Worm (Caenorhabditis elegans) whole organism, L3 larva: Measurements from ENCODE around the gene Y58A7A.3.

Experiments used
- lin-39 ChIP-seq: fragments of 150-350 bp; optimal IDR thresholded peaks from 2 replicates; lab custom pipeline; 2018; ENCODE audit warnings: missing biosample characterization, missing genetic modification reagents, missing genetic modification characterization
- unc-39 ChIP-seq: sonication (generic microtip); optimal IDR thresholded peaks from 4 replicates; lab custom pipeline; 2017; ENCODE audit warnings: missing biosample characterization, missing genetic modification characterization

DNA sequence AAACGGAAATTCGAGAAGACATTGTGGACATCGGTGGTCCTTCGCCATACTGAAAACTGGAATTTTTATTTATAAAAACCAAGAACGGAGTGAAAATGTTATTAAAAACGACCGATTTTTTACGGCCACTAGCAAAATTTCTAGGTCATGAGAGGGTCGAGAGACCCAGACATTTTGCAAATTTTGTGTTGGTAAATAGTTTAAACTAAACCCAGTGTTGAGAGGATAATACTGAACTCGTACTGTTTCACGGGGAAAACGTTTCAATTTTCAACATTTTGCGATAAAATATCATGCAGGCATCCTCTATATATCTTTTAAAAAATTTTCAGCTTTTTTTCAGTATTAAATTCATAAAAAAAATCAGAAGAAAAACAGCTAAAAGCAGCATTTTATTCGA is 38.4 kb upstream of the Y58A7A.3 start, which contains the start of gene C04F5.9:
- no peak for TF ChIP-seq lin-39 (tag; lab: Kevin White, UChicago)
- TF ChIP-seq unc-39 (tag; lab: Kevin White, UChicago): no peak
